Fruit fly (Drosophila melanogaster) whole organism, embryonic: ENCODE results near the gene PIG-L.

Experiments used
- Antp ChIP-seq: fragments of 200-800 bp; sonication (Bioruptor generic); optimal IDR thresholded peaks from 3 replicates; lab custom pipeline; 2016; ENCODE audit warnings: missing biosample characterization, missing genetic modification characterization
- B-H2 ChIP-seq: fragments of 200-800 bp; sonication (Bioruptor generic); optimal IDR thresholded peaks from 2 replicates; lab custom pipeline; 2018; ENCODE audit warnings: missing biosample characterization, mild to moderate bottlenecking, missing genetic modification characterization
- CG10274 ChIP-seq: fragments of 200-800 bp; sonication (Bioruptor generic); optimal IDR thresholded peaks from 3 replicates; lab custom pipeline; 2017; ENCODE audit warnings: missing biosample characterization, mild to moderate bottlenecking, missing genetic modification characterization
- CG10543 ChIP-seq: fragments of 200-800 bp; sonication (Bioruptor generic); optimal IDR thresholded peaks from 3 replicates; lab custom pipeline; 2017; ENCODE audit warnings: missing biosample characterization, mild to moderate bottlenecking, missing genetic modification characterization, moderate library complexity
- CG10654 ChIP-seq: fragments of 200-800 bp; sonication (Bioruptor generic); optimal IDR thresholded peaks from 2 replicates; lab custom pipeline; 2016; ENCODE audit warnings: missing biosample characterization, missing genetic modification characterization
- CG11247 ChIP-seq: fragments of 200-800 bp; sonication (Bioruptor generic); IDR thresholded peaks from 2 replicates; pipeline ENCODE4 v1.3.6; 2022; ENCODE audit warnings: missing biosample characterization, missing genetic modification characterization
- CG11456 ChIP-seq: fragments of 200-800 bp; sonication (Bioruptor generic); IDR thresholded peaks from 3 replicates; pipeline ENCODE4 v1.3.6; 2022; ENCODE audit warnings: missing biosample characterization, missing genetic modification characterization
- CG12236 ChIP-seq: fragments of 200-800 bp; sonication (Bioruptor generic); optimal IDR thresholded peaks from 2 replicates; lab custom pipeline; 2016; ENCODE audit warnings: missing biosample characterization, missing genetic modification characterization
- CG12299 ChIP-seq: fragments of 200-800 bp; sonication (Bioruptor generic); optimal IDR thresholded peaks from 2 replicates; lab custom pipeline; 2018; ENCODE audit warnings: missing biosample characterization, mild to moderate bottlenecking, missing genetic modification characterization
- CG14965 ChIP-seq: fragments of 200-800 bp; sonication (Bioruptor generic); optimal IDR thresholded peaks from 2 replicates; lab custom pipeline; 2016; ENCODE audit warnings: missing biosample characterization, missing genetic modification characterization, borderline replicate concordance
- CG15601 ChIP-seq: fragments of 200-800 bp; sonication (Bioruptor generic); optimal IDR thresholded peaks from 3 replicates; lab custom pipeline; 2019; ENCODE audit warnings: missing biosample characterization, mild to moderate bottlenecking, missing genetic modification characterization, moderate library complexity
- CG1603 ChIP-seq: fragments of 200-800 bp; sonication (Bioruptor generic); optimal IDR thresholded peaks from 2 replicates; lab custom pipeline; 2019; ENCODE audit warnings: missing biosample characterization, mild to moderate bottlenecking, missing genetic modification characterization, moderate library complexity
- CG18764 ChIP-seq: fragments of 200-800 bp; sonication (Bioruptor generic); optimal IDR thresholded peaks from 3 replicates; lab custom pipeline; 2016; ENCODE audit warnings: missing biosample characterization, missing genetic modification characterization
- CG2116 ChIP-seq: fragments of 200-800 bp; sonication (Bioruptor generic); optimal IDR thresholded peaks from 3 replicates; lab custom pipeline; 2018; ENCODE audit warnings: missing biosample characterization, mild to moderate bottlenecking, missing genetic modification characterization
- CG31365 ChIP-seq: fragments of 200-800 bp; sonication (Bioruptor generic); optimal IDR thresholded peaks from 2 replicates; lab custom pipeline; 2018; ENCODE audit warnings: missing biosample characterization, mild to moderate bottlenecking, missing genetic modification characterization
- CG32772 ChIP-seq: fragments of 200-800 bp; sonication (Bioruptor generic); IDR thresholded peaks from 2 replicates; pipeline ENCODE4 v1.3.6; 2022; ENCODE audit warnings: missing biosample characterization, missing genetic modification characterization
- CG4282 ChIP-seq: fragments of 200-800 bp; sonication (Bioruptor generic); optimal IDR thresholded peaks from 2 replicates; lab custom pipeline; 2016; ENCODE audit warnings: missing biosample characterization, missing genetic modification characterization
- CG6654 ChIP-seq: fragments of 200-800 bp; sonication (Bioruptor generic); optimal IDR thresholded peaks from 2 replicates; lab custom pipeline; 2017; ENCODE audit warnings: missing biosample characterization, mild to moderate bottlenecking, missing genetic modification characterization
- CG6683 ChIP-seq: fragments of 200-800 bp; sonication (Bioruptor generic); optimal IDR thresholded peaks from 2 replicates; lab custom pipeline; 2017; ENCODE audit warnings: missing biosample characterization, mild to moderate bottlenecking, missing genetic modification characterization, missing genetic modification reagents
- CG7357 ChIP-seq: fragments of 200-800 bp; sonication (Bioruptor generic); IDR thresholded peaks from 3 replicates; pipeline ENCODE4 v1.3.6; 2022; ENCODE audit warnings: missing biosample characterization, missing genetic modification characterization
- CG7745 ChIP-seq: fragments of 200-800 bp; sonication (Bioruptor generic); optimal IDR thresholded peaks from 2 replicates; lab custom pipeline; 2018; ENCODE audit warnings: missing biosample characterization, mild to moderate bottlenecking, missing genetic modification characterization, moderate library complexity
- CG8478 ChIP-seq: fragments of >200 bp; optimal IDR thresholded peaks from 2 replicates; lab custom pipeline; 2018
- CG8765 ChIP-seq: fragments of 200-800 bp; sonication (Bioruptor generic); IDR thresholded peaks from 2 replicates; pipeline ENCODE4 v1.3.6; 2022; ENCODE audit warnings: missing biosample characterization, missing genetic modification characterization
- CTCF ChIP-seq: fragments of 200-800 bp; sonication (Bioruptor generic); optimal IDR thresholded peaks from 2 replicates; lab custom pipeline; 2017; ENCODE audit warnings: missing biosample characterization, mild to moderate bottlenecking, missing genetic modification characterization, moderate library complexity
- Dref ChIP-seq: fragments of 200-800 bp; sonication (Bioruptor generic); IDR thresholded peaks from 2 replicates; pipeline ENCODE4 v1.3.6; 2022; ENCODE audit warnings: missing biosample characterization, missing genetic modification characterization
- Drgx ChIP-seq: fragments of 200-800 bp; sonication (Bioruptor generic); IDR thresholded peaks from 2 replicates; pipeline ENCODE4 v1.3.6; 2022; ENCODE audit warnings: missing biosample characterization, missing genetic modification characterization
- Elba2 ChIP-seq: fragments of 200-800 bp; sonication (Bioruptor generic); optimal IDR thresholded peaks from 3 replicates; lab custom pipeline; 2016; ENCODE audit warnings: missing biosample characterization, missing genetic modification characterization
- MBD-R2 ChIP-seq: fragments of 200-800 bp; sonication (Bioruptor generic); IDR thresholded peaks from 2 replicates; pipeline ENCODE4 v1.3.6; 2022; ENCODE audit warnings: missing biosample characterization, missing genetic modification characterization
- Mrtf ChIP-seq: fragments of 200-800 bp; sonication (Bioruptor generic); IDR thresholded peaks from 3 replicates; pipeline ENCODE4 v1.3.6; 2022; ENCODE audit warnings: missing biosample characterization, missing genetic modification characterization
- Optix ChIP-seq: fragments of 200-800 bp; sonication (Bioruptor generic); IDR thresholded peaks from 3 replicates; pipeline ENCODE4 v1.3.6; 2022; ENCODE audit warnings: missing biosample characterization, missing genetic modification characterization
- Scr ChIP-seq: fragments of 200-800 bp; sonication (Bioruptor generic); IDR thresholded peaks from 2 replicates; pipeline ENCODE4 v1.3.6; 2022; ENCODE audit warnings: missing biosample characterization, missing genetic modification characterization; ENCODE audit not compliant: partially characterized antibody
- Six4 ChIP-seq: fragments of 200-800 bp; sonication (Bioruptor generic); optimal IDR thresholded peaks from 2 replicates; lab custom pipeline; 2016; ENCODE audit warnings: missing biosample characterization, missing genetic modification characterization
- Usf ChIP-seq: fragments of 200-800 bp; sonication (Bioruptor generic); optimal IDR thresholded peaks from 2 replicates; lab custom pipeline; 2017; ENCODE audit warnings: missing genotype, missing biosample characterization, missing genetic modification characterization
- Xrp1 ChIP-seq: fragments of 200-800 bp; sonication (Bioruptor generic); IDR thresholded peaks from 2 replicates; pipeline ENCODE4 v1.3.6; 2022; ENCODE audit warnings: missing biosample characterization, missing genetic modification characterization
- YL-1 ChIP-seq: fragments of 200-800 bp; sonication (Bioruptor generic); optimal IDR thresholded peaks from 3 replicates; lab custom pipeline; 2017; ENCODE audit warnings: missing biosample characterization, mild to moderate bottlenecking, missing genetic modification characterization
- caup ChIP-seq: fragments of 200-800 bp; sonication (Bioruptor generic); optimal IDR thresholded peaks from 3 replicates; lab custom pipeline; 2017; ENCODE audit warnings: missing biosample characterization, mild to moderate bottlenecking, missing genetic modification characterization, moderate library complexity; ENCODE audit not compliant: severe bottlenecking
- ci ChIP-seq: fragments of 200-800 bp; sonication (Bioruptor generic); IDR thresholded peaks from 3 replicates; pipeline ENCODE4 v1.3.6; 2022; ENCODE audit warnings: missing biosample characterization, missing genetic modification characterization
- dpn ChIP-seq, 2 experiments: fragments of 200-800 bp; sonication (Bioruptor generic); optimal IDR thresholded peaks; 3 replicates each; lab custom pipeline; 2016; ENCODE audit warnings: missing biosample characterization in 2 of 2, missing genetic modification characterization in 2 of 2
- dysf ChIP-seq: fragments of 200-800 bp; sonication (Bioruptor generic); IDR thresholded peaks from 3 replicates; pipeline ENCODE4 v1.3.6; 2022; ENCODE audit warnings: missing biosample characterization, missing genetic modification characterization
- emc ChIP-seq: fragments of 200-800 bp; sonication (Bioruptor generic); optimal IDR thresholded peaks from 2 replicates; lab custom pipeline; 2016; ENCODE audit warnings: missing biosample characterization, missing genetic modification characterization
- gsb ChIP-seq: fragments of 200-800 bp; sonication (Bioruptor generic); IDR thresholded peaks from 2 replicates; pipeline ENCODE4 v1.3.6; 2022; ENCODE audit warnings: missing biosample characterization, missing genetic modification characterization
- inv ChIP-seq: fragments of 200-800 bp; sonication (Bioruptor generic); IDR thresholded peaks from 2 replicates; pipeline ENCODE4 v1.3.6; 2022; ENCODE audit warnings: missing biosample characterization, missing genetic modification characterization; ENCODE audit not compliant: partially characterized antibody
- kni ChIP-seq: fragments of 200-800 bp; sonication (Bioruptor generic); optimal IDR thresholded peaks from 3 replicates; lab custom pipeline; 2017; ENCODE audit warnings: mild to moderate bottlenecking, missing biosample characterization, missing genetic modification reagents, missing genetic modification characterization
- luna ChIP-seq: fragments of 200-800 bp; sonication (Bioruptor generic); optimal IDR thresholded peaks from 2 replicates; lab custom pipeline; 2016; ENCODE audit warnings: missing biosample characterization, missing genetic modification characterization
- nau ChIP-seq: fragments of 200-800 bp; sonication (Bioruptor generic); optimal IDR thresholded peaks from 3 replicates; lab custom pipeline; 2017; ENCODE audit warnings: missing biosample characterization, mild to moderate bottlenecking, missing genetic modification characterization, missing genetic modification reagents
- pzg ChIP-seq: fragments of 200-800 bp; sonication (Bioruptor generic); optimal IDR thresholded peaks from 3 replicates; lab custom pipeline; 2018; ENCODE audit warnings: missing biosample characterization, mild to moderate bottlenecking, missing genetic modification characterization, moderate library complexity
- rib ChIP-seq: fragments of 200-800 bp; sonication (Bioruptor generic); IDR thresholded peaks from 2 replicates; pipeline ENCODE4 v1.3.6; 2022; ENCODE audit warnings: missing biosample characterization, missing genetic modification characterization
- stc ChIP-seq: fragments of 200-800 bp; sonication (Bioruptor generic); IDR thresholded peaks from 2 replicates; pipeline ENCODE4 v1.3.6; 2022; ENCODE audit warnings: missing biosample characterization, missing genetic modification characterization
- tgo ChIP-seq: fragments of 200-800 bp; sonication (Bioruptor generic); IDR thresholded peaks from 3 replicates; pipeline ENCODE4 v1.3.6; 2022; ENCODE audit warnings: missing biosample characterization, missing genetic modification characterization
- toy ChIP-seq: fragments of 200-800 bp; sonication (Bioruptor generic); IDR thresholded peaks from 2 replicates; pipeline ENCODE4 v1.3.6; 2022; ENCODE audit warnings: missing biosample characterization, missing genetic modification characterization
- unpg ChIP-seq: fragments of 200-800 bp; sonication (Bioruptor generic); optimal IDR thresholded peaks from 3 replicates; lab custom pipeline; 2018; ENCODE audit warnings: missing biosample characterization, mild to moderate bottlenecking, missing genetic modification characterization, moderate library complexity

PIG-L gene

DNA sequence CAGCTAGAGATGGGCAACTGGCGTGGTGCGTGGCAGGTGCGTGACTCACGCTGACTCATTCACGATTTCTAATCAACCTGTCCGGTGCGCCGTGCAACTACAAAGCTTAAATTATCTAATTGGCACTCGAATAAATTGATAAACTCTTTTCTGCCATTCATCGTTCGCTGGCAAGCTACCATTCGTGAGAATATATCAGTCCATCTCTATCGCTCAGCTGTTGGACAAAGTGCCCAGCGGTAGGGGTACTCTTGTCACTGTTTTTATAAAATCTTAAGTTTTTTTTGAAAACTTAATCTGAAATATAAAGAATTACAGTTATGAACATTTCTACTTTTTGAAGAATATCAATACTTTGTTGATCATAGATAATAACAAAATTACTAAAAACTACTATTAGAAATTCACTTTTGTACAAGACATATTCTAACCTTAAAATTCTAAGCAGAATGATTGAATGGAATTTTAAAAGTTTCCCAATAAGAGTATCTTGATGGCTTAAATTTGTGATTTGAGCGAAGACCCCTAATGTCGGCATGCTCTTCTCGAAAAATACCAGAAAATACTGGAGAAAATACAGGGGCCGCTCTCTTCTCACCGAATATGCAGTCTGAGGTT is at the start of gene PIG-L, which contains the start of gene psidin (continued):
- peak; percentile 59 for TF ChIP-seq YL-1 (GFP tag; lab: Kevin White, UChicago)
- peak; percentile 80 for TF ChIP-seq B-H2 (GFP tag; lab: Kevin White, UChicago)
- no peak for TF ChIP-seq emc (GFP tag; lab: Kevin White, UChicago)
- TF ChIP-seq CTCF (GFP tag; lab: Kevin White, UChicago): no peak
- TF ChIP-seq CG31365: no peak
- peak; percentile 42; the same call in 2 of the 3 replicates for TF ChIP-seq Mrtf
- TF ChIP-seq Six4 (GFP tag; lab: Kevin White, UChicago): peak; percentile 50
- peak; percentile 41 for TF ChIP-seq Drgx (GFP tag; lab: Robert Waterston, UW)
- TF ChIP-seq CG11247 (GFP tag; lab: Robert Waterston, UW): peak; percentile 60; the same call in 1 of the 2 replicates
- peak; percentile 73 for TF ChIP-seq CG12299 (tag; lab: Kevin White, UChicago)
- TF ChIP-seq CG8478 (lab: Kevin White, UChicago): no peak
- TF ChIP-seq Scr: peak; percentile 98
- TF ChIP-seq Dref (GFP tag; lab: Robert Waterston, UW): no peak
- no peak for TF ChIP-seq CG14965 (GFP tag; lab: Kevin White, UChicago)
- TF ChIP-seq CG10274 (GFP tag; lab: Kevin White, UChicago): peak; percentile 27
- TF ChIP-seq CG4282 (GFP tag; lab: Kevin White, UChicago): peak; percentile 3
- TF ChIP-seq CG8765: peak; percentile 58
- no peak for TF ChIP-seq rib (GFP tag; lab: Robert Waterston, UW)
- peak; percentile 75 for TF ChIP-seq Antp (GFP tag; lab: Kevin White, UChicago)
- peak; percentile 62 for TF ChIP-seq luna
- peak; percentile 53; the same call in 1 of the 2 replicates for TF ChIP-seq Xrp1
- peak; percentile 83 for TF ChIP-seq CG1603
- peak; percentile 84 for TF ChIP-seq CG15601 (tag; lab: Kevin White, UChicago)
- TF ChIP-seq pzg (GFP tag; lab: Kevin White, UChicago): peak; percentile 53
- peak; percentile 66 for TF ChIP-seq ci (GFP tag; lab: Robert Waterston, UW)
- TF ChIP-seq CG7357 (GFP tag; lab: Robert Waterston, UW): peak; percentile 61; the same call in 2 of the 3 replicates
- TF ChIP-seq CG12236 (GFP tag; lab: Kevin White, UChicago): peak; percentile 58
- TF ChIP-seq CG11456 (GFP tag; lab: Robert Waterston, UW): peak; percentile 70
- TF ChIP-seq nau (GFP tag; lab: Kevin White, UChicago): no peak
- peak; percentile 61; the same call in 1 of the 2 replicates for TF ChIP-seq stc (GFP tag; lab: Robert Waterston, UW)
- TF ChIP-seq inv (GFP tag; lab: Robert Waterston, UW): peak; percentile 87
- TF ChIP-seq dysf (GFP tag; lab: Robert Waterston, UW): peak; percentile 87
- TF ChIP-seq unpg (GFP tag; lab: Kevin White, UChicago): peak; percentile 74
- no peak for TF ChIP-seq CG10543 (GFP tag; lab: Kevin White, UChicago)
- no peak for TF ChIP-seq kni (GFP tag; lab: Kevin White, UChicago)
- peak; percentile 68 for TF ChIP-seq CG18764 (GFP tag; lab: Kevin White, UChicago)
- peak; percentile 88 for TF ChIP-seq Elba2 (GFP tag; lab: Kevin White, UChicago)
- no peak for TF ChIP-seq CG6683
- TF ChIP-seq tgo (GFP tag; lab: Robert Waterston, UW): peak; percentile 79
- TF ChIP-seq MBD-R2: peak; percentile 91
- TF ChIP-seq CG6654 (GFP tag; lab: Kevin White, UChicago): peak; percentile 18
- peak; percentile 70 for TF ChIP-seq caup
- peak; percentile 51 for TF ChIP-seq CG32772 (GFP tag; lab: Robert Waterston, UW)
- peak; percentile 27; the same call in 1 of the 2 replicates for TF ChIP-seq gsb (GFP tag; lab: Robert Waterston, UW)
- 0 out of 2 replicates have a peak, but pooled peaks have one; percentile 37 for TF ChIP-seq toy
- TF ChIP-seq dpn (GFP tag; optimal IDR thresholded peaks at IDR 0.05; lab: Kevin White, UChicago): peak; percentile 81 to 85
- TF ChIP-seq CG2116: peak; percentile 68
- TF ChIP-seq CG10654 (GFP tag; lab: Kevin White, UChicago): peak; percentile 48
- peak; percentile 67 for TF ChIP-seq Usf
- TF ChIP-seq Optix (GFP tag; lab: Robert Waterston, UW): peak; percentile 38; the same call in 1 of the 3 replicates
- TF ChIP-seq CG7745 (tag; lab: Kevin White, UChicago): no peak
